Worm (Caenorhabditis elegans) whole organism, young adult: ENCODE results near the gene srh-1.

Experiments used
- ama-1 ChIP-seq, 3 experiments: fragments of 150-350 bp in 1 of 3; sonication (generic microtip) in 2 of 3; optimal IDR thresholded peaks; 2 replicates each; lab custom pipeline; 2014 to 2018; ENCODE audit warnings: missing biosample characterization in 2 of 3, missing genetic modification characterization in 2 of 3, missing genetic modification reagents in 2 of 3
- mel-28 ChIP-seq: sonication (generic microtip); optimal IDR thresholded peaks from 2 replicates; lab custom pipeline; 2016; ENCODE audit warnings: borderline replicate concordance, mild to moderate bottlenecking, missing genetic modification characterization, missing compliant biosample characterization

ce11 chrV:11499786-11500185 lies 14.1 kb downstream of the srh-1 start:
- TF ChIP-seq mel-28 (tag; lab: Kevin White, UChicago) = no peak
- no peak for TF ChIP-seq ama-1 (optimal IDR thresholded peaks at IDR 0.05; lab: Kevin White, UChicago)
- TF ChIP-seq ama-1 (GFP tag; optimal IDR thresholded peaks at IDR 0.05; lab: Kevin White, UChicago) = no peak
